Fruit fly (Drosophila melanogaster) whole organism, embryonic: ENCODE results near the gene sro.

Experiments used
- Abd-B ChIP-seq: fragments of 200-800 bp; sonication (Bioruptor generic); optimal IDR thresholded peaks from 2 replicates; lab custom pipeline; 2018; ENCODE audit warnings: missing biosample characterization, mild to moderate bottlenecking, missing genetic modification characterization, moderate library complexity
- Ada2b ChIP-seq: fragments of 200-800 bp; sonication (Bioruptor generic); IDR thresholded peaks from 2 replicates; pipeline ENCODE4 v1.3.6; 2022; ENCODE audit warnings: missing biosample characterization, missing genetic modification characterization
- Atf6 ChIP-seq: fragments of 200-800 bp; sonication (Bioruptor generic); IDR thresholded peaks from 2 replicates; pipeline ENCODE4 v1.3.6; 2022; ENCODE audit warnings: missing biosample characterization, missing genetic modification characterization
- BEAF-32 ChIP-seq: fragments of 200-800 bp; sonication (Bioruptor generic); optimal IDR thresholded peaks from 3 replicates; lab custom pipeline; 2017; ENCODE audit warnings: missing biosample characterization, missing genetic modification characterization, mild to moderate bottlenecking, moderate library complexity, missing genetic modification reagents
- Blimp-1 ChIP-seq: fragments of 200-800 bp; sonication (Bioruptor generic); optimal IDR thresholded peaks from 3 replicates; lab custom pipeline; 2018; ENCODE audit warnings: missing biosample characterization, missing genetic modification characterization, mild to moderate bottlenecking, moderate library complexity, missing genetic modification reagents
- CG11093 ChIP-seq: fragments of 200-800 bp; sonication (Bioruptor generic); IDR thresholded peaks from 3 replicates; pipeline ENCODE4 v1.3.6; 2022; ENCODE audit warnings: missing biosample characterization, missing genetic modification characterization
- CG11456 ChIP-seq: fragments of 200-800 bp; sonication (Bioruptor generic); IDR thresholded peaks from 3 replicates; pipeline ENCODE4 v1.3.6; 2022; ENCODE audit warnings: missing biosample characterization, missing genetic modification characterization
- CG12744 ChIP-seq: fragments of 200-800 bp; sonication (Bioruptor generic); optimal IDR thresholded peaks from 2 replicates; lab custom pipeline; 2016; ENCODE audit warnings: missing biosample characterization, missing genetic modification characterization
- CG13624 ChIP-seq: fragments of 200-800 bp; sonication (Bioruptor generic); optimal IDR thresholded peaks from 2 replicates; lab custom pipeline; 2016; ENCODE audit warnings: missing biosample characterization, missing genetic modification characterization
- CG14014 ChIP-seq: fragments of 200-800 bp; sonication (Bioruptor generic); IDR thresholded peaks from 2 replicates; pipeline ENCODE4 v1.3.6; 2022; ENCODE audit warnings: missing biosample characterization, missing genetic modification characterization
- CG15696 ChIP-seq: fragments of 200-800 bp; sonication (Bioruptor generic); optimal IDR thresholded peaks from 2 replicates; lab custom pipeline; 2019; ENCODE audit warnings: missing biosample characterization, mild to moderate bottlenecking, missing genetic modification characterization, moderate library complexity
- CG16863 ChIP-seq: fragments of 200-800 bp; sonication (Bioruptor generic); optimal IDR thresholded peaks from 3 replicates; lab custom pipeline; 2016; ENCODE audit warnings: missing biosample characterization, missing genetic modification characterization
- CG17359 ChIP-seq: fragments of 200-800 bp; sonication (Bioruptor generic); optimal IDR thresholded peaks from 3 replicates; lab custom pipeline; 2018; ENCODE audit warnings: missing biosample characterization, mild to moderate bottlenecking, missing genetic modification characterization, moderate library complexity
- CG31224 ChIP-seq: fragments of 200-800 bp; sonication (Bioruptor generic); IDR thresholded peaks from 2 replicates; pipeline ENCODE4 v1.3.6; 2022; ENCODE audit warnings: missing biosample characterization, missing genetic modification characterization
- CG3995 ChIP-seq: fragments of 200-800 bp; sonication (Bioruptor generic); optimal IDR thresholded peaks from 3 replicates; lab custom pipeline; 2016; ENCODE audit warnings: missing biosample characterization, missing genetic modification characterization
- CG5180 ChIP-seq: fragments of 200-800 bp; sonication (Bioruptor generic); optimal IDR thresholded peaks from 3 replicates; lab custom pipeline; 2017; ENCODE audit warnings: missing biosample characterization, missing genetic modification characterization, mild to moderate bottlenecking, moderate library complexity, missing genetic modification reagents
- CG6765 ChIP-seq: fragments of 200-800 bp; sonication (Bioruptor generic); optimal IDR thresholded peaks from 3 replicates; lab custom pipeline; 2017; ENCODE audit warnings: missing biosample characterization, mild to moderate bottlenecking, missing genetic modification characterization
- CG6854 ChIP-seq: fragments of 200-800 bp; sonication (Bioruptor generic); optimal IDR thresholded peaks from 3 replicates; lab custom pipeline; 2017; ENCODE audit warnings: missing biosample characterization, mild to moderate bottlenecking, missing genetic modification characterization
- CG7357 ChIP-seq: fragments of 200-800 bp; sonication (Bioruptor generic); IDR thresholded peaks from 3 replicates; pipeline ENCODE4 v1.3.6; 2022; ENCODE audit warnings: missing biosample characterization, missing genetic modification characterization
- CG7556 ChIP-seq: fragments of 200-800 bp; sonication (Bioruptor generic); optimal IDR thresholded peaks from 2 replicates; lab custom pipeline; 2017; ENCODE audit warnings: missing biosample characterization, mild to moderate bottlenecking, missing genetic modification characterization
- Dp ChIP-seq: fragments of 200-800 bp; sonication (Bioruptor generic); optimal IDR thresholded peaks from 2 replicates; lab custom pipeline; 2018; ENCODE audit warnings: missing biosample characterization, mild to moderate bottlenecking, missing genetic modification characterization, moderate library complexity
- Ets97D ChIP-seq: fragments of 200-800 bp; sonication (Bioruptor generic); optimal IDR thresholded peaks from 3 replicates; lab custom pipeline; 2016; ENCODE audit warnings: missing biosample characterization, missing genetic modification characterization
- HLH3B ChIP-seq: fragments of 200-800 bp; sonication (Bioruptor generic); IDR thresholded peaks from 2 replicates; pipeline ENCODE4 v1.3.6; 2022; ENCODE audit warnings: missing biosample characterization, missing genetic modification characterization
- Hand ChIP-seq: fragments of 200-800 bp; sonication (Bioruptor generic); optimal IDR thresholded peaks from 2 replicates; lab custom pipeline; 2017; ENCODE audit warnings: mild to moderate bottlenecking, missing biosample characterization, missing genetic modification reagents, missing genetic modification characterization
- Hr39 ChIP-seq: fragments of >200 bp; optimal IDR thresholded peaks from 2 replicates; lab custom pipeline; 2017
- MTF-1 ChIP-seq: fragments of 200-800 bp; sonication (Bioruptor generic); optimal IDR thresholded peaks from 2 replicates; lab custom pipeline; 2018; ENCODE audit warnings: missing biosample characterization, mild to moderate bottlenecking, missing genetic modification characterization, borderline replicate concordance
- Mrtf ChIP-seq: fragments of 200-800 bp; sonication (Bioruptor generic); IDR thresholded peaks from 3 replicates; pipeline ENCODE4 v1.3.6; 2022; ENCODE audit warnings: missing biosample characterization, missing genetic modification characterization
- NFAT ChIP-seq: fragments of 200-800 bp; sonication (Bioruptor generic); IDR thresholded peaks from 2 replicates; pipeline ENCODE4 v1.3.6; 2022; ENCODE audit warnings: missing biosample characterization, missing genetic modification characterization
- Opbp ChIP-seq: fragments of 200-800 bp; sonication (Bioruptor generic); IDR thresholded peaks from 3 replicates; pipeline ENCODE4 v1.3.6; 2022; ENCODE audit warnings: missing biosample characterization, missing genetic modification characterization; ENCODE audit not compliant: partially characterized antibody
- bcd ChIP-seq: fragments of 200-800 bp; sonication (Bioruptor generic); optimal IDR thresholded peaks from 2 replicates; lab custom pipeline; 2017; ENCODE audit warnings: missing biosample characterization, mild to moderate bottlenecking, missing genetic modification characterization
- caup ChIP-seq: fragments of 200-800 bp; sonication (Bioruptor generic); optimal IDR thresholded peaks from 3 replicates; lab custom pipeline; 2017; ENCODE audit warnings: missing biosample characterization, mild to moderate bottlenecking, missing genetic modification characterization, moderate library complexity; ENCODE audit not compliant: severe bottlenecking
- ewg ChIP-seq: fragments of 200-800 bp; sonication (Bioruptor generic); optimal IDR thresholded peaks from 3 replicates; lab custom pipeline; 2017; ENCODE audit warnings: mild to moderate bottlenecking, missing biosample characterization, missing genetic modification reagents, missing genetic modification characterization
- exex ChIP-seq: fragments of 200-800 bp; sonication (Bioruptor generic); optimal IDR thresholded peaks from 4 replicates; lab custom pipeline; 2018; ENCODE audit warnings: missing biosample characterization, mild to moderate bottlenecking, missing genetic modification characterization, moderate library complexity
- gcm2 ChIP-seq: fragments of 200-800 bp; sonication (Bioruptor generic); optimal IDR thresholded peaks from 2 replicates; lab custom pipeline; 2016; ENCODE audit warnings: missing biosample characterization, missing genetic modification characterization
- grau ChIP-seq: fragments of 200-800 bp; optimal IDR thresholded peaks from 3 replicates; lab custom pipeline; 2019; ENCODE audit warnings: missing biosample characterization, mild to moderate bottlenecking, missing genetic modification characterization, moderate library complexity
- hb ChIP-seq: fragments of 200-800 bp; sonication (Bioruptor generic); IDR thresholded peaks from 3 replicates; pipeline ENCODE4 v1.3.6; 2022; ENCODE audit warnings: missing biosample characterization, missing genetic modification characterization; ENCODE audit not compliant: partially characterized antibody
- otp ChIP-seq: fragments of 200-800 bp; sonication (Bioruptor generic); IDR thresholded peaks from 3 replicates; pipeline ENCODE4, ENCODE4 v1.3.6; 2022; ENCODE audit warnings: missing biosample characterization, missing genetic modification characterization
- p53 ChIP-seq: fragments of 200-800 bp; sonication (Bioruptor generic); optimal IDR thresholded peaks from 2 replicates; lab custom pipeline; 2016; ENCODE audit warnings: missing biosample characterization, missing genetic modification characterization
- pb ChIP-seq: fragments of 200-800 bp; sonication (Bioruptor generic); optimal IDR thresholded peaks from 3 replicates; lab custom pipeline; 2016; ENCODE audit warnings: missing biosample characterization, missing genetic modification characterization
- peb ChIP-seq: fragments of 200-800 bp; sonication (Bioruptor generic); IDR thresholded peaks from 2 replicates; pipeline ENCODE4 v1.3.6; 2022; ENCODE audit warnings: missing biosample characterization, missing genetic modification characterization
- pros ChIP-seq: fragments of 200-800 bp; sonication (Bioruptor generic); optimal IDR thresholded peaks from 3 replicates; lab custom pipeline; 2019; ENCODE audit warnings: missing biosample characterization, mild to moderate bottlenecking, missing genetic modification characterization, moderate library complexity
- ro ChIP-seq: fragments of 200-800 bp; sonication (Bioruptor generic); IDR thresholded peaks from 2 replicates; pipeline ENCODE4 v1.3.6; 2022; ENCODE audit warnings: missing biosample characterization, missing genetic modification characterization
- sisA ChIP-seq: fragments of 200-800 bp; sonication (Bioruptor generic); IDR thresholded peaks from 2 replicates; pipeline ENCODE4 v1.3.6; 2022; ENCODE audit warnings: missing biosample characterization, missing genetic modification characterization
- ssp ChIP-seq: fragments of 200-800 bp; sonication (Bioruptor generic); IDR thresholded peaks from 2 replicates; pipeline ENCODE4 v1.3.6; 2022; ENCODE audit warnings: missing biosample characterization, missing genetic modification characterization
- sug ChIP-seq: fragments of 200-800 bp; optimal IDR thresholded peaks from 2 replicates; lab custom pipeline; 2019; ENCODE audit warnings: missing biosample characterization, mild to moderate bottlenecking, missing genetic modification characterization, moderate library complexity
- toy ChIP-seq: fragments of 200-800 bp; sonication (Bioruptor generic); IDR thresholded peaks from 2 replicates; pipeline ENCODE4 v1.3.6; 2022; ENCODE audit warnings: missing biosample characterization, missing genetic modification characterization
- ttk ChIP-seq: fragments of 200-800 bp; sonication (Bioruptor generic); IDR thresholded peaks from 2 replicates; pipeline ENCODE4 v2.1.2; 2022; ENCODE audit warnings: missing biosample characterization, missing genetic modification characterization
- tup ChIP-seq: fragments of 200-800 bp; sonication (Bioruptor generic); optimal IDR thresholded peaks from 2 replicates; lab custom pipeline; 2016; ENCODE audit warnings: missing biosample characterization, mild to moderate bottlenecking, missing genetic modification characterization, moderate library complexity
- unpg ChIP-seq: fragments of 200-800 bp; sonication (Bioruptor generic); optimal IDR thresholded peaks from 3 replicates; lab custom pipeline; 2018; ENCODE audit warnings: missing biosample characterization, mild to moderate bottlenecking, missing genetic modification characterization, moderate library complexity
- wek ChIP-seq: fragments of 200-800 bp; sonication (Bioruptor generic); optimal IDR thresholded peaks from 3 replicates; lab custom pipeline; 2018; ENCODE audit warnings: missing biosample characterization, mild to moderate bottlenecking, missing genetic modification characterization, moderate library complexity
- zen2 ChIP-seq: fragments of 200-800 bp; sonication (Bioruptor generic); IDR thresholded peaks from 3 replicates; pipeline ENCODE4 v1.3.6; 2022; ENCODE audit warnings: missing biosample characterization, missing genetic modification characterization; ENCODE audit not compliant: partially characterized antibody

The sro gene

DNA sequence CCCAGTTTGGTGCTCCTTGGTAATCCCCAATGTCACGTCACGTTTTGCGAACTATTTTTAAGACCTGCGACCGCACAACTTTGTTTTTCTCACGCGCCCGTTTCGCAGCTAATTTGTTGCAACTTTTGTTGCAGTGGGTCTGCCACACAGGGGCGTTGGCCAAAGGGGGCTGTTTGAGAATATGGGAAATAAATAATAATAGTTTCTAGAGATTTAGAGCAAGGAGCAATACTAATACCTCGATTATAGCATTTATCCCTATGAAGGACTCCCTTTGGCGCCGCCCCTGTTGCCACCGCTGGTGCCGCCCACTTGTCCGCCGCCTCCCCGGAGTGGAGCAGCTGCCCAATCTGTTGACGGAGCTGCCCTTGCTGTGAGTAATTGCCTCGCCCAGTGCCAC is 39.1 kb upstream of the sro start (continued):
- TF ChIP-seq CG7357 (GFP tag; lab: Robert Waterston, UW) (0 out of 3 replicates have a peak, but pooled peaks have one; percentile 26), BEAF-32 (no peak), ttk (GFP tag; lab: Robert Waterston, UW) (0 out of 2 replicates have a peak, but pooled peaks have one; percentile 28), grau (tag; lab: Kevin White, UChicago) (peak; percentile 3), p53 (no peak), CG31224 (GFP tag; lab: Robert Waterston, UW) (no peak), pros (GFP tag; lab: Kevin White, UChicago) (no peak), gcm2 (GFP tag; lab: Kevin White, UChicago) (no peak), wek (GFP tag; lab: Kevin White, UChicago) (no peak), exex (tag; lab: Kevin White, UChicago) (no peak), Mrtf (GFP tag; lab: Robert Waterston, UW) (peak; percentile 32; the same call in 1 of the 3 replicates), sisA (GFP tag; lab: Robert Waterston, UW) (peak; percentile 67), sug (tag; lab: Kevin White, UChicago) (no peak), Hand (no peak), CG15696 (tag; lab: Kevin White, UChicago) (no peak), CG3995 (no peak), CG6854 (no peak), CG12744 (GFP tag; lab: Kevin White, UChicago) (no peak), CG7556 (GFP tag; lab: Kevin White, UChicago) (no peak), CG17359 (tag; lab: Kevin White, UChicago) (peak; percentile 37), unpg (GFP tag; lab: Kevin White, UChicago) (peak; percentile 19), CG14014 (no peak), Blimp-1 (no peak), MTF-1 (GFP tag; lab: Kevin White, UChicago) (no peak), CG16863 (no peak), tup (GFP tag; lab: Kevin White, UChicago) (no peak), pb (GFP tag; lab: Kevin White, UChicago) (no peak), CG13624 (no peak), caup (GFP tag; lab: Kevin White, UChicago) (no peak), otp (peak; percentile 50; the same call in 1 of the 3 replicates), ewg (GFP tag; lab: Kevin White, UChicago) (peak; percentile 17), Atf6 (GFP tag; lab: Robert Waterston, UW) (no peak), ro (GFP tag; lab: Robert Waterston, UW) (no peak), NFAT (GFP tag; lab: Robert Waterston, UW) (no peak), CG5180 (GFP tag; lab: Kevin White, UChicago) (no peak), Ada2b (no peak), bcd (GFP tag; lab: Kevin White, UChicago) (no peak), Ets97D (GFP tag; lab: Kevin White, UChicago) (no peak), toy (GFP tag; lab: Robert Waterston, UW) (no peak), Opbp (GFP tag; lab: Robert Waterston, UW) (no peak), hb (GFP tag; lab: Robert Waterston, UW) (no peak), CG11093 (GFP tag; lab: Robert Waterston, UW) (no peak), Dp (GFP tag; lab: Kevin White, UChicago) (no peak), Hr39 (lab: Kevin White, UChicago) (no peak), CG6765 (GFP tag; lab: Kevin White, UChicago) (no peak), ssp (GFP tag; lab: Robert Waterston, UW) (no peak), peb (GFP tag; lab: Robert Waterston, UW) (no peak), CG11456 (GFP tag; lab: Robert Waterston, UW) (no peak), zen2 (GFP tag; lab: Robert Waterston, UW) (no peak), Abd-B (no peak), HLH3B (GFP tag; lab: Robert Waterston, UW) (peak; percentile 45; the same call in 1 of the 2 replicates)
